Fruit fly (Drosophila melanogaster) whole organism, prepupa: ENCODE measurements around the gene Sfp24Bc.

ENCODE experiments used
- CG11762 ChIP-seq: fragments of 200-800 bp; sonication (Bioruptor generic); optimal IDR thresholded peaks from 3 replicates; lab custom pipeline; 2016; ENCODE audit warnings: missing biosample characterization, missing genetic modification characterization; ENCODE audit not compliant: insufficient read depth
- CG15336 ChIP-seq: fragments of 200-800 bp; sonication (Bioruptor generic); IDR thresholded peaks from 2 replicates; pipeline ENCODE4 v1.3.6; 2022; ENCODE audit warnings: missing biosample characterization, missing genetic modification characterization
- CG6163 ChIP-seq: fragments of 200-800 bp; sonication (Bioruptor generic); IDR thresholded peaks from 3 replicates; pipeline ENCODE4 v1.3.6; 2022; ENCODE audit warnings: missing biosample characterization, missing genetic modification characterization
- Hr4 ChIP-seq: fragments of 200-800 bp; sonication (Bioruptor generic); optimal IDR thresholded peaks from 3 replicates; lab custom pipeline; 2016; ENCODE audit warnings: missing biosample characterization, missing genetic modification characterization
- OdsH ChIP-seq: fragments of 200-800 bp; sonication (Bioruptor generic); optimal IDR thresholded peaks from 3 replicates; lab custom pipeline; 2016; ENCODE audit warnings: missing biosample characterization, missing genetic modification characterization
- svp ChIP-seq: fragments of 200-800 bp; sonication (Bioruptor generic); peaks from one replicate; lab custom pipeline; 2016; ENCODE audit warnings: missing biosample characterization, missing genetic modification characterization
- vri ChIP-seq: fragments of 200-800 bp; sonication (Bioruptor generic); optimal IDR thresholded peaks from 3 replicates; lab custom pipeline; 2016; ENCODE audit warnings: missing biosample characterization, mild to moderate bottlenecking, missing genetic modification characterization

DNA sequence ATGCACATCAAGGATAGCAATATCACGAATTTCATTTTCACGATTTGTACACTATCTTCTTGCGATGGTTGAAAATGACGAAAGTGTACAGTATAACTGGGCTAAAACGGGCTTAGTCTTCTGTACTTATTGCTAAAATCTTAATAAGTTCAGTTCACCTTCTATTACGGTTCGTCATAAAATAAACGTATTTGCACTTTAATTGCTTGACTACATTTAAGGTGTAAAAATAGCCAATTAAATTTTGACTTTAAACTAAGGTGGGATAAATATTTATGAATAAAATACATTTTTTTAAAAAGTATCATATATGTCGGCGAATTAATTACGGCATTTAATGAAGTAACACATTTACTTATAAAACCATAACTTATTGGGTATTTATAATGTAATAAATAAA lies 706 bp downstream of the Sfp24Bc start, which contains the start of gene Sfp24Bb:
- TF ChIP-seq vri (GFP tag; lab: Kevin White, UChicago) (no peak), Hr4 (GFP tag; lab: Kevin White, UChicago) (no peak), OdsH (GFP tag; lab: Kevin White, UChicago) (no peak), CG11762 (no peak), svp (GFP tag; lab: Kevin White, UChicago) (no peak), CG6163 (GFP tag; lab: Robert Waterston, UW) (no peak), CG15336 (no peak)
